Fruit fly (Drosophila melanogaster) whole organism, wandering third instar larva: ENCODE measurements around the gene CG7376.

Experiments
- CG32264 ChIP-seq: fragments of 200-800 bp; sonication (Bioruptor generic); optimal IDR thresholded peaks from 2 replicates; lab custom pipeline; 2016; ENCODE audit warnings: missing biosample characterization, missing genetic modification characterization
- CG9705 ChIP-seq: fragments of 200-800 bp; sonication (Bioruptor generic); optimal IDR thresholded peaks from 2 replicates; lab custom pipeline; 2018; ENCODE audit warnings: missing biosample characterization, mild to moderate bottlenecking, missing genetic modification characterization
- CrebA ChIP-seq: fragments of 200-800 bp; sonication (Bioruptor generic); optimal IDR thresholded peaks from 2 replicates; lab custom pipeline; 2016; ENCODE audit warnings: missing biosample characterization, mild to moderate bottlenecking, missing genetic modification characterization, borderline replicate concordance
- Dfd ChIP-seq: fragments of >200 bp; optimal IDR thresholded peaks from 2 replicates; lab custom pipeline; 2017; ENCODE audit warnings: missing biosample characterization, missing genetic modification characterization
- Dif ChIP-seq: fragments of 200-275, 200-300 bp; sonication (Bioruptor generic); optimal IDR thresholded peaks from 2 replicates; lab custom pipeline; 2018; ENCODE audit warnings: missing biosample characterization, missing genetic modification characterization; ENCODE audit not compliant: partially characterized antibody
- GATAd ChIP-seq: sonication (Bioruptor generic); optimal IDR thresholded peaks from 2 replicates; lab custom pipeline; 2016; ENCODE audit warnings: missing biosample characterization, missing genetic modification characterization
- HLH106 ChIP-seq: fragments of 200-800 bp; optimal IDR thresholded peaks from 3 replicates; lab custom pipeline; 2019; ENCODE audit warnings: missing biosample characterization, mild to moderate bottlenecking, missing genetic modification characterization, moderate library complexity
- Hnf4 ChIP-seq: fragments of 200-800 bp; sonication (Bioruptor generic); optimal IDR thresholded peaks from 2 replicates; lab custom pipeline; 2016; ENCODE audit warnings: missing biosample characterization, mild to moderate bottlenecking, missing genetic modification characterization
- Hr78 ChIP-seq: fragments of >200 bp; optimal IDR thresholded peaks from 2 replicates; lab custom pipeline; 2017; ENCODE audit warnings: missing biosample characterization, missing genetic modification characterization
- Hr83 ChIP-seq: fragments of 200-300 bp; sonication (Bioruptor generic); optimal IDR thresholded peaks from 2 replicates; lab custom pipeline; 2016; ENCODE audit warnings: missing biosample characterization, mild to moderate bottlenecking, missing genetic modification characterization, moderate library complexity; ENCODE audit not compliant: poor library complexity, severe bottlenecking
- Mio ChIP-seq: sonication (Bioruptor generic); optimal IDR thresholded peaks from 2 replicates; lab custom pipeline; 2016; ENCODE audit warnings: missing biosample characterization, missing genetic modification characterization
- Myc ChIP-seq: fragments of >200 bp; optimal IDR thresholded peaks from 2 replicates; lab custom pipeline; 2017
- N ChIP-seq: fragments of >200 bp; optimal IDR thresholded peaks from 2 replicates; lab custom pipeline; 2018; ENCODE audit warnings: missing biosample characterization, missing external identifiers, missing genetic modification characterization
- OdsH ChIP-seq: fragments of 200-800 bp; sonication (Bioruptor generic); optimal IDR thresholded peaks from 2 replicates; lab custom pipeline; 2016; ENCODE audit warnings: missing biosample characterization, mild to moderate bottlenecking, missing genetic modification characterization
- Rel ChIP-seq, 2 experiments: fragments of 200-800 bp; sonication (Bioruptor generic) in 1 of 2; optimal IDR thresholded peaks; 2 replicates in 1 of 2; 3 replicates in 1 of 2; lab custom pipeline; 2016 to 2019; ENCODE audit warnings: mild to moderate bottlenecking in 2 of 2, missing biosample characterization in 2 of 2, missing genetic modification characterization in 2 of 2, moderate library complexity in 1 of 2
- Sp1 ChIP-seq: fragments of 200-800 bp; sonication (Bioruptor generic); optimal IDR thresholded peaks from 3 replicates; lab custom pipeline; 2019; ENCODE audit warnings: missing biosample characterization, mild to moderate bottlenecking, missing genetic modification characterization, moderate library complexity
- Vsx2 ChIP-seq: fragments of 200-300, 225-300 bp; sonication (Bioruptor generic); optimal IDR thresholded peaks from 2 replicates; lab custom pipeline; 2018; ENCODE audit warnings: missing biosample characterization, missing genetic modification characterization; ENCODE audit not compliant: partially characterized antibody
- br ChIP-seq: fragments of 200-800 bp; sonication (Bioruptor generic); optimal IDR thresholded peaks from 2 replicates; lab custom pipeline; 2016; ENCODE audit warnings: missing biosample characterization, missing genetic modification characterization
- brk ChIP-seq: fragments of 200-800 bp; sonication (Bioruptor generic); optimal IDR thresholded peaks from 2 replicates; lab custom pipeline; 2016; ENCODE audit warnings: missing biosample characterization, mild to moderate bottlenecking, missing genetic modification characterization
- dmrt93B ChIP-seq: fragments of 200-800 bp; sonication (Bioruptor generic); optimal IDR thresholded peaks from 2 replicates; lab custom pipeline; 2018; ENCODE audit warnings: missing biosample characterization, mild to moderate bottlenecking, missing genetic modification characterization
- ey ChIP-seq: fragments of 200-800 bp; sonication (Bioruptor generic); optimal IDR thresholded peaks from 2 replicates; lab custom pipeline; 2016; ENCODE audit warnings: missing biosample characterization, missing genetic modification characterization
- foxo ChIP-seq, 2 experiments: fragments of 200-800 bp; sonication (Bioruptor generic); optimal IDR thresholded peaks; 2 replicates in 1 of 2; 3 replicates in 1 of 2; lab custom pipeline; 2016 to 2017; ENCODE audit warnings: missing biosample characterization in 2 of 2, missing genetic modification characterization in 2 of 2
- fru ChIP-seq: fragments of 200-800 bp; sonication (Bioruptor generic); optimal IDR thresholded peaks from 3 replicates; lab custom pipeline; 2016; ENCODE audit warnings: missing biosample characterization, mild to moderate bottlenecking, missing genetic modification characterization
- h ChIP-seq: fragments of 200-800 bp; sonication (Bioruptor generic); optimal IDR thresholded peaks from 3 replicates; lab custom pipeline; 2016; ENCODE audit warnings: missing biosample characterization, mild to moderate bottlenecking, missing genetic modification characterization
- lola ChIP-seq: fragments of >200 bp; optimal IDR thresholded peaks from 2 replicates; lab custom pipeline; 2017; ENCODE audit warnings: missing biosample characterization, missing genetic modification characterization
- pan ChIP-seq: fragments of >200 bp; optimal IDR thresholded peaks from 2 replicates; lab custom pipeline; 2017
- psq ChIP-seq: fragments of 200-800 bp; sonication (Bioruptor generic); optimal IDR thresholded peaks from 3 replicates; lab custom pipeline; 2017; ENCODE audit warnings: missing biosample characterization, mild to moderate bottlenecking, missing genetic modification characterization, moderate library complexity
- rgr ChIP-seq: fragments of 200-800 bp; sonication (Bioruptor generic); optimal IDR thresholded peaks from 3 replicates; lab custom pipeline; 2016; ENCODE audit warnings: missing biosample characterization, mild to moderate bottlenecking, missing genetic modification characterization
- sv ChIP-seq: fragments of 200-800 bp; sonication (Bioruptor generic); optimal IDR thresholded peaks from 3 replicates; lab custom pipeline; 2016; ENCODE audit warnings: missing biosample characterization, missing genetic modification characterization
- woc ChIP-seq: sonication (Bioruptor generic); optimal IDR thresholded peaks from 2 replicates; lab custom pipeline; 2016; ENCODE audit warnings: missing biosample characterization, mild to moderate bottlenecking, missing genetic modification characterization

CG7376 gene

DNA sequence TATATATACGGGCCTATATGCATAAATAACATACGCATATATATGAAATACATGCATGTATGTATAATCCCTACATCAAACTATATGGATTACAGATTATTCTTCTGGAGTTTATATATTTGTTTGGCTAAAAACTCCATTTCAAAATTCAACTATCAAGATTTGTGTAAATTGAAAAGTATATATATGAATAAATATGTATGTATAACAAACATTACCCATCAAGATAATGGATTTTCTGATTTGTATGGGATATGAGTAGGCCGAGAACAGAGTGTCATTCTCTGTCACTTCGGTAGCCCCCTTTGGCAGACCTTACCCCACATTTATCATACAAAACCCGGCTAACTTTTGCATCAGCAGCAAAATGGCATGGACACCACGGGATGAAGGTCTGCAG is 26.1 kb downstream of the CG7376 start, which contains the start of gene CG8219:
Gene CG8219, plus strand, starts transcription at position 301 of the 400 bp plus-strand sequence.
- TF ChIP-seq Vsx2 (no peak), lola (no peak), Dfd (no peak), brk (no peak), CG32264 (no peak), Dif (GFP tag; lab: Kevin White, UChicago) (no peak), Mio (no peak), h (GFP tag; lab: Kevin White, UChicago) (no peak), Rel (GFP tag; optimal IDR thresholded peaks at IDR 0.05; lab: Kevin White, UChicago) (no peak), Rel (tag; optimal IDR thresholded peaks at IDR 0.05; lab: Kevin White, UChicago) (no peak), GATAd (no peak), Hr78 (GFP tag; lab: Kevin White, UChicago) (no peak), Sp1 (GFP tag; lab: Kevin White, UChicago) (no peak)

DNA sequence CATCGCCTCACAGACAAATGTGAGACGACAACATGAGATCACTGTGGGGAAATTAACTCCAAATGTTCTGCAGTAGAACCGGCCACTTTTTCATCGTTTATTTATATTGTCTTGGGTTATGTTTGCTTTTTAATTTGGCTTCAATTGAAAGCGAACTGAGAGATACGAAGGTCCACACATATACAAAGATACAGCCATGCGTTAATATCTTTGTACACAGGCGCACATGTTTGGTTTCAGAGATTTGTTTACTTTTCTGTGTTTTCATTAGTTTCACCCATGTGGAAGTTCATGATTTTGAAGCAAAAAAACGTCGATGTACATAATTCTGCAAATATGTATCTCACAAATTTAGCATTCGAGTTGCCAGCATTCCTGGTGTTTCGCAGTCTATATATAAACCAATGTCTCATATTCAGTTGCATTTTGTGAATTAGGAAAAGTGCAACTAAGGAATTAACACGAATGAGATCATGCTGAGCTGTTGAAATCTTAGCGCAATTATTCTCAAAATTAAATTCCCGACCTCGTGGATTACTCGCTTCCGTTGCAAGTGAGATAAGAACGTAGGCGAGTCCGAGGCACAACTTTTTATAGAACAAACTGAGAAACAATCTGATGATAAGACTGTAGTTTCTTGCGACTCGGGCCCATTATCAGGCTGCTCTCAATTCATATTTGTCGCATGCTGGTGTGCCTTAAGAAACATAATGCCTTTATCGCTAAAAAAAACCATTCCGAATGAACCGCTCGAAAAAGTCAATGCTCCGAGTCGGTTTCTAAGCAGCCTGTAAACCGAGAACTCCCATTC is 42.1 kb downstream of the CG7376 start:
- TF ChIP-seq rgr (GFP tag; lab: Kevin White, UChicago) (no peak), dmrt93B (GFP tag; lab: Kevin White, UChicago) (no peak), pan (lab: Kevin White, UChicago) (no peak), sv (no peak)

DNA sequence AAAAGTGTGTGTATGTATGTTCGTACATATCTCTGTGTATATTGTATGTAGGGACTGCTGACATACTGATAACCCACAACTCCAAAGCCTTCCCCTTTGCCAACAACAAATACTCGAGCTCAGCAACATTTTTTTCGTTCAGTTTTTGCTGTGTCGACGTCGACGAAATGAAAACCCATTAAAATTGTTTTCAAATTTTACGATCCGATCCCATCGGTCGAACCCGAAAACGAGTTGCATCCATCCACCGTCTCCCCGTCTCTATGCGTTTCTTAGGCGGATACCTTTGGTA is 42.7 kb downstream of the CG7376 start:
- peak; percentile 7 for TF ChIP-seq psq (GFP tag; lab: Kevin White, UChicago)
- TF ChIP-seq Dfd: no peak

DNA sequence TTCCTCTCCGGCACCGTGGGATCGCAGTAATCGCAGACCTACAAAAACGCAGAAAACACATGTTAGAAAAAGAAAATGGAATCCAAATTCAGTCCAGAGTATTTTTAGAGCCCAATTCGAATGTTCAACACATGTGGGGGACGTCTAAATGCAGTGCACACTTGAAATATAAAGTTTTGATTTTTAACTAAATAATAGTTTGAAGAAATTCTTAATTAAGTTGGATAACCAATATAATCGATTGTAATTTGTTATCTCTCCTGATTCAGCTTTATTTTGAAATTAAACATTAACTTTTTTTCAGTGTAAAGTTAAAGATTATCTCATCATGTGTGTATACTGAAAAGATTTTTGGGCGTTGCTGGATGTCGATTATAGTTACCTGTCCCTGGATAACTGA is 43.2 kb downstream of the CG7376 start:
- TF ChIP-seq ey (GFP tag; lab: Kevin White, UChicago) (peak; percentile 68), N (GFP tag; lab: Kevin White, UChicago) (no peak), h (GFP tag; lab: Kevin White, UChicago) (peak; percentile 69), fru (GFP tag; lab: Kevin White, UChicago) (peak; percentile 79), woc (GFP tag; lab: Kevin White, UChicago) (peak; percentile 58), rgr (GFP tag; lab: Kevin White, UChicago) (peak; percentile 67), psq (GFP tag; lab: Kevin White, UChicago) (peak; percentile 11), CG9705 (GFP tag; lab: Kevin White, UChicago) (no peak), OdsH (GFP tag; lab: Kevin White, UChicago) (peak; percentile 72), Hnf4 (GFP tag; lab: Kevin White, UChicago) (peak; percentile 55), foxo (GFP tag; optimal IDR thresholded peaks at IDR 0.05; lab: Kevin White, UChicago) (peak in 1 of 2 experiments; percentile 71), br (GFP tag; lab: Kevin White, UChicago) (peak; percentile 26), HLH106 (peak; percentile 43), Myc (lab: Kevin White, UChicago) (no peak), CrebA (GFP tag; lab: Kevin White, UChicago) (no peak), Sp1 (GFP tag; lab: Kevin White, UChicago) (peak; percentile 47)

DNA sequence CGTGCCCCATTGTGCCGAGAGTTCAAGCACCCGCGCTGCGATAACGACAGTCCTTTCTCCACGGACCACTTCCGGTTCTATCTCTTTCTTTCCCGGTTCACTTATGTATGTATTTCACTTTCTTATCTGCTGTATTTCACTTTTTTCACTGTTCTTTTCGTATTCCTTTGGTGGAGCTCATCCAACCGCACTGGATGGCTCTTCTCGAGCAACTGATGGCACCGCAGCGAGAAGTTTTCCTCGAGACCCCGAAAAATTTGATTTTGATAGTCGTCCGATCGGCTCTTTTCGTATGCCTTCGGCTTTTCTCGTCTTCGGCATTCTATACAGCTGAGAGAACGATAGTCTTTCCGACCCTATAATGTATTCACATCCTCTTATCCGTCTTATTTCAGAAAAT is 43.8 kb downstream of the CG7376 start, which contains the start of gene LanA:
Gene LanA, minus strand, starts transcription at position 217 of the 400 bp plus-strand sequence.
- TF ChIP-seq Hr83 (peak; percentile 16), Rel (GFP tag; optimal IDR thresholded peaks at IDR 0.05; lab: Kevin White, UChicago) (no peak), Rel (tag; optimal IDR thresholded peaks at IDR 0.05; lab: Kevin White, UChicago) (peak; percentile 45), dmrt93B (GFP tag; lab: Kevin White, UChicago) (no peak), Vsx2 (peak; percentile 22), Sp1 (GFP tag; lab: Kevin White, UChicago) (peak; percentile 6), Dif (GFP tag; lab: Kevin White, UChicago) (peak; percentile 52), woc (GFP tag; lab: Kevin White, UChicago) (no peak), HLH106 (peak; percentile 8), Myc (lab: Kevin White, UChicago) (no peak), Mio (no peak)
